Worm (Caenorhabditis elegans) whole organism, mixed stage, embryonic: ENCODE measurements around the gene str-5.

ENCODE experiments used
- blmp-1 ChIP-seq: fragments of 150-350 bp; optimal IDR thresholded peaks from 2 replicates; lab custom pipeline; 2014; ENCODE audit warnings: missing biosample characterization, missing genetic modification characterization
- ceh-43 ChIP-seq: fragments of 200-800 bp; sonication (Bioruptor generic); optimal IDR thresholded peaks from 2 replicates; lab custom pipeline; 2018; ENCODE audit warnings: mild to moderate bottlenecking, missing genetic modification characterization, moderate library complexity, missing compliant biosample characterization
- elt-3 ChIP-seq: fragments of 150-350 bp; optimal IDR thresholded peaks from 2 replicates; lab custom pipeline; 2014; ENCODE audit warnings: missing biosample characterization, missing genetic modification characterization
- lsy-2 ChIP-seq: fragments of 150-350 bp; optimal IDR thresholded peaks from 2 replicates; lab custom pipeline; 2014; ENCODE audit warnings: missing biosample characterization, missing genetic modification characterization
- mep-1 ChIP-seq: fragments of 150-350 bp; optimal IDR thresholded peaks from 2 replicates; lab custom pipeline; 2017; ENCODE audit warnings: missing biosample characterization, missing genetic modification reagents, missing genetic modification characterization, inconsistent platforms
- mls-2 ChIP-seq: sonication (generic microtip); optimal IDR thresholded peaks from 2 replicates; lab custom pipeline; 2016; ENCODE audit warnings: mild to moderate bottlenecking, missing genetic modification characterization, moderate library complexity, missing compliant biosample characterization
- nhr-237 ChIP-seq: fragments of 150-350 bp; optimal IDR thresholded peaks from 2 replicates; lab custom pipeline; 2014; ENCODE audit warnings: missing biosample characterization, missing genetic modification characterization
- nhr-28 ChIP-seq: fragments of 150-350 bp; optimal IDR thresholded peaks from 2 replicates; lab custom pipeline; 2014; ENCODE audit warnings: missing biosample characterization, missing genetic modification characterization
- pha-4 ChIP-seq: fragments of 150-350 bp; optimal IDR thresholded peaks from 2 replicates; lab custom pipeline; 2018; ENCODE audit warnings: missing biosample characterization, missing genetic modification reagents, missing genetic modification characterization
- snpc-4 ChIP-seq: fragments of 150-350 bp; optimal IDR thresholded peaks from 2 replicates; lab custom pipeline; 2014; ENCODE audit warnings: missing biosample characterization, missing genetic modification characterization
- tbx-8 ChIP-seq: fragments of 200-800 bp; sonication (Bioruptor generic); optimal IDR thresholded peaks from 2 replicates; lab custom pipeline; 2018; ENCODE audit warnings: mild to moderate bottlenecking, missing genetic modification characterization, moderate library complexity, missing compliant biosample characterization
- unc-120 ChIP-seq: sonication (generic microtip); optimal IDR thresholded peaks from 2 replicates; lab custom pipeline; 2017; ENCODE audit warnings: missing genetic modification characterization, missing compliant biosample characterization; ENCODE audit not compliant: poor library complexity, severe bottlenecking

ce11 chrV:15719570-15719969 lies 33.5 kb upstream of the str-5 start, which contains the start of gene Y6E2A.7:
- TF ChIP-seq pha-4, result no peak
- TF ChIP-seq elt-3 (tag; lab: Kevin White, UChicago), result no peak
- no peak for TF ChIP-seq nhr-237 (tag; lab: Kevin White, UChicago)
- TF ChIP-seq ceh-43, result no peak
- no peak for TF ChIP-seq lsy-2 (tag; lab: Kevin White, UChicago)
- no peak for TF ChIP-seq tbx-8
- TF ChIP-seq blmp-1, result no peak
- no peak for TF ChIP-seq unc-120
- no peak for TF ChIP-seq mls-2 (tag; lab: Kevin White, UChicago)
- no peak for TF ChIP-seq nhr-28 (tag; lab: Kevin White, UChicago)
- no peak for TF ChIP-seq mep-1 (tag; lab: Kevin White, UChicago)
- TF ChIP-seq snpc-4, result no peak
